Fruit fly (Drosophila melanogaster) whole organism, wandering third instar larva: Measurements from ENCODE around the gene Brf.

Experiments
- CG9705 ChIP-seq: fragments of 200-800 bp; sonication (Bioruptor generic); optimal IDR thresholded peaks from 2 replicates; lab custom pipeline; 2018; ENCODE audit warnings: missing biosample characterization, mild to moderate bottlenecking, missing genetic modification characterization
- GATAd ChIP-seq: sonication (Bioruptor generic); optimal IDR thresholded peaks from 2 replicates; lab custom pipeline; 2016; ENCODE audit warnings: missing biosample characterization, missing genetic modification characterization
- Hr78 ChIP-seq: fragments of >200 bp; optimal IDR thresholded peaks from 2 replicates; lab custom pipeline; 2017; ENCODE audit warnings: missing biosample characterization, missing genetic modification characterization
- Myc ChIP-seq: fragments of >200 bp; optimal IDR thresholded peaks from 2 replicates; lab custom pipeline; 2017
- OdsH ChIP-seq: fragments of 200-800 bp; sonication (Bioruptor generic); optimal IDR thresholded peaks from 2 replicates; lab custom pipeline; 2016; ENCODE audit warnings: missing biosample characterization, mild to moderate bottlenecking, missing genetic modification characterization
- br ChIP-seq: fragments of 200-800 bp; sonication (Bioruptor generic); optimal IDR thresholded peaks from 2 replicates; lab custom pipeline; 2016; ENCODE audit warnings: missing biosample characterization, missing genetic modification characterization
- ey ChIP-seq: fragments of 200-800 bp; sonication (Bioruptor generic); optimal IDR thresholded peaks from 2 replicates; lab custom pipeline; 2016; ENCODE audit warnings: missing biosample characterization, missing genetic modification characterization
- foxo ChIP-seq, 2 experiments: fragments of 200-800 bp; sonication (Bioruptor generic); optimal IDR thresholded peaks; 2 replicates in 1 of 2; 3 replicates in 1 of 2; lab custom pipeline; 2016 to 2017; ENCODE audit warnings: missing biosample characterization in 2 of 2, missing genetic modification characterization in 2 of 2
- psq ChIP-seq: fragments of 200-800 bp; sonication (Bioruptor generic); optimal IDR thresholded peaks from 3 replicates; lab custom pipeline; 2017; ENCODE audit warnings: missing biosample characterization, mild to moderate bottlenecking, missing genetic modification characterization, moderate library complexity

DNA sequence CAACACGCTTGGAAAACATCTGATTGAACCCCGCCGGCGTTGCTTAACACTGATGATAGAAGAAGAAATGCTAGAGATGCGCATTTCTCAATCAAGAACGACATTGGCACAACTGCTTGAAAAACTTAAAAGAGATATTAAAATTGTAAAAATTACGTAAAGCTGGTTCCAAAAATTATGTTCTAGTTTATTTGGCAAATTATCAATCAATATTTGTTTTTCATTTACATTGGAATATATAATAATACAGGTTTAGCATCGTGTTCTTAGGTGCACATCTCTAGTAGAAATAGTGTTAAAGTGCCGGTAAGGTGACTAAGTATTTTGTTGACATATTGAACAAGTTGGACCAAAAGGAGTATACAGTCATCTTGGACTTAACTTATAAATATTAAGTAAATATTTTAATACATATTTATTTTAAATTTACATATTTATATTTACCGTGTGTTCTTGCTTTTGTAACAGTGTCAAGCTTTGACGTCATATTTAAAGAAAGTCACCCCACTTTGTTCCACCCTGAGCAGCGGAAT lies at the start of gene Brf, which contains the start of gene sds22:
- peak; percentile 45 to 97 for TF ChIP-seq foxo (GFP tag; optimal IDR thresholded peaks at IDR 0.05; lab: Kevin White, UChicago)
- peak; percentile 93 for TF ChIP-seq GATAd (GFP tag; lab: Kevin White, UChicago)
- no peak for TF ChIP-seq Hr78 (GFP tag; lab: Kevin White, UChicago)
- peak; percentile 47 for TF ChIP-seq Myc (lab: Kevin White, UChicago)
- peak; percentile 95 for TF ChIP-seq CG9705 (GFP tag; lab: Kevin White, UChicago)
- peak; percentile 96 for TF ChIP-seq ey (GFP tag; lab: Kevin White, UChicago)
- peak; percentile 95 for TF ChIP-seq br (GFP tag; lab: Kevin White, UChicago)
- TF ChIP-seq psq (GFP tag; lab: Kevin White, UChicago): peak; percentile 94
- TF ChIP-seq OdsH (GFP tag; lab: Kevin White, UChicago): peak; percentile 95
